Worm (Caenorhabditis elegans): ENCODE results near the gene Y67D2.5.
A peak's percentile ranks its signal among the peaks of the same experiment; 100 is the strongest.

Y67D2.5 gene

DNA sequence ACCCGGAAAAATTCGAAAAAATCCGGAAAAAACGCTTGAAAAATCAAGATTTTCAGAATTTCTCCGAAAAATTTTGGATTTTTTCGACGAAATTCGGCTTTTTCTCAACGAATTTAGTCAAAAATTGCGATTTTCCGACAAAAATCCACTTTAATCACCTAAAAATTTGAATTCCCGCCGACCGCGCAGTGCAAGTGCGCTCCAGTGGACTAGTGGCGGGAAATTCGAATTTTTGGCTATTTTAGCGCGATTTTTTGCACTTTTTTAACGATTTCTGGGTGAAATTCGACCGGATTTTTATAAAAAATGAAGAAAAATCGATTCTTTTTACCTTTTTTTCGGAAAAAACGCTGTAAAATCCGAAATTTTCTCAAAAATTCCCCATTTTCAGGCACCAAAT lies 5.6 kb downstream of the Y67D2.5 start (continued):
- TF ChIP-seq nhr-120 (GFP tag; IDR thresholded peaks at IDR 0.05) (no peak), ceh-27 (GFP tag; optimal IDR thresholded peaks at IDR 0.05) (no peak), Y67H2A.10 (GFP tag; conservative IDR thresholded peaks at IDR 0.05) (no peak), die-1 (tag; optimal IDR thresholded peaks at IDR 0.05) (no peak)

DNA sequence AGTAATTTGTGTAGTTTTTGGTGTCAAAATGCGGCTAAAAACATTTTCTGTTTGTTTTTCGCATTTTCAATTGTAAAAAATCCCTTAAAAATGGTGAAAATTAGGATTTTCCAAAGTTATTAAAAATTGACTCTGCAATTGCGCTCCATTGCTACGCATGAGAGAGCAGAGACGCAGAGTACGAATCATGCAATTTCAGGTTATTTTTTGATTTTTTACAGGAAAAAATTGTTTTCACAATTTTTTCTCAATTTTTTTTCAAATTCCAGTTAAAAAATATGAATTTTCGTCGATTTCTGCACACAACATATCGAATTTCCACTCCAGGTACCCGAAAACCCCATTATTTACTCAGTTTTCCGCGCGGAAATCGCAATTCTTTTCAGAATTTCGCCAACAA lies 6.4 kb downstream of the Y67D2.5 start, which contains the start of gene mtg-1:
TSS of gene mtg-1 (plus strand) at position 160 of the 400 bp plus-strand sequence.
- TF ChIP-seq nhr-120 (GFP tag; IDR thresholded peaks at IDR 0.05) (no peak), snpc-3.4 (tag; optimal IDR thresholded peaks at IDR 0.05) (peak; percentile 59), ztf-22 (GFP tag; optimal IDR thresholded peaks at IDR 0.05) (no peak), zfh-2 (GFP tag; conservative IDR thresholded peaks at IDR 0.05) (no peak), ekl-4 (GFP tag; IDR thresholded peaks at IDR 0.05) (0 out of 2 replicates have a peak, but pooled peaks have one; percentile 39), somi-1 (GFP tag; optimal IDR thresholded peaks at IDR 0.05) (no peak), madf-6 (GFP tag; IDR thresholded peaks at IDR 0.05) (no peak; the same call in 1 of the 2 replicates), ztf-6 (GFP tag; IDR thresholded peaks at IDR 0.05) (no peak), lin-54 (GFP tag; optimal IDR thresholded peaks at IDR 0.05) (peak; percentile 48), chd-7 (tag; optimal IDR thresholded peaks at IDR 0.05) (no peak), efl-1 (GFP tag; optimal IDR thresholded peaks at IDR 0.05) (peak; percentile 14), pha-4 (tag; optimal IDR thresholded peaks at IDR 0.05) (no peak), bed-2 (GFP tag; IDR thresholded peaks at IDR 0.05) (no peak), tlf-1 (GFP tag; optimal IDR thresholded peaks at IDR 0.05) (no peak), B0261.1 (tag; optimal IDR thresholded peaks at IDR 0.05) (no peak), atf-7 (tag; optimal IDR thresholded peaks at IDR 0.05) (no peak), attf-3 (GFP tag; conservative IDR thresholded peaks at IDR 0.05) (no peak), ceh-91 (GFP tag; IDR thresholded peaks at IDR 0.05) (no peak), lsl-1 (GFP tag; optimal IDR thresholded peaks at IDR 0.05) (peak; percentile 10), egl-44 (GFP tag; IDR thresholded peaks at IDR 0.05) (no peak), F49E8.2 (tag; optimal IDR thresholded peaks at IDR 0.05; ENCODE audit: insufficient read depth) (peak; percentile 14), F39B2.1 (GFP tag; IDR thresholded peaks at IDR 0.05) (no peak), mcd-1 (GFP tag; IDR thresholded peaks at IDR 0.05) (peak; percentile 90), bed-1 (GFP tag; IDR thresholded peaks at IDR 0.05) (no peak), snpc-1.1 (tag; optimal IDR thresholded peaks at IDR 0.05; ENCODE audit: insufficient read depth) (peak; percentile 21), tbp1 (GFP tag; optimal IDR thresholded peaks at IDR 0.05) (peak; percentile 6), pbrm-1 (GFP tag; IDR thresholded peaks at IDR 0.05) (no peak), dpff-1 (tag; optimal IDR thresholded peaks at IDR 0.05) (no peak), fkh-3 (tag; optimal IDR thresholded peaks at IDR 0.05) (no peak), lin-40 (tag; optimal IDR thresholded peaks at IDR 0.05) (no peak), Y79H2A.3 (GFP tag; conservative IDR thresholded peaks at IDR 0.05) (no peak), ZK185.1 (tag; optimal IDR thresholded peaks at IDR 0.05; ENCODE audit: poor library complexity, severe bottlenecking) (no peak), D2030.7 (GFP tag; IDR thresholded peaks at IDR 0.05) (peak; percentile 22; the same call in 1 of the 2 replicates), lir-1 (GFP tag; conservative IDR thresholded peaks at IDR 0.05) (no peak), hrde-1 (tag; optimal IDR thresholded peaks at IDR 0.05; ENCODE audit: borderline replicate concordance) (no peak), dox-1 (GFP tag; IDR thresholded peaks at IDR 0.05) (no peak), ccch-3 (GFP tag; optimal IDR thresholded peaks at IDR 0.05) (no peak), unc-130 (GFP tag; optimal IDR thresholded peaks at IDR 0.05) (no peak), Y53F4B.3 (GFP tag; IDR thresholded peaks at IDR 0.05) (no peak), die-1 (tag; optimal IDR thresholded peaks at IDR 0.05) (no peak), F33H1.4 (GFP tag; IDR thresholded peaks at IDR 0.05) (peak; percentile 35; the same call in 1 of the 2 replicates), ceh-27 (GFP tag; optimal IDR thresholded peaks at IDR 0.05) (no peak), rcor-1 (GFP tag; IDR thresholded peaks at IDR 0.05) (peak; percentile 33; the same call in 1 of the 2 replicates), aptf-3 (GFP tag; IDR thresholded peaks at IDR 0.05) (no peak), hmg-1.2 (GFP tag; IDR thresholded peaks at IDR 0.05) (peak; percentile 98)

All from whole organism, young adult.